Fruit fly (Drosophila melanogaster) whole organism, embryonic: ENCODE results near the gene CG14459.
A peak's percentile ranks its signal among the peaks of the same experiment; 100 is the strongest.

Source experiments
- ATbp ChIP-seq: fragments of 200-800 bp; sonication (Bioruptor generic); optimal IDR thresholded peaks from 2 replicates; lab custom pipeline; 2017; ENCODE audit warnings: missing biosample characterization, mild to moderate bottlenecking, missing genetic modification characterization, missing genetic modification reagents
- CG11093 ChIP-seq: fragments of 200-800 bp; sonication (Bioruptor generic); IDR thresholded peaks from 3 replicates; pipeline ENCODE4 v1.3.6; 2022; ENCODE audit warnings: missing biosample characterization, missing genetic modification characterization
- CG12104 ChIP-seq: fragments of 200-800 bp; sonication (Bioruptor generic); optimal IDR thresholded peaks from 3 replicates; lab custom pipeline; 2016; ENCODE audit warnings: missing biosample characterization, missing genetic modification characterization
- CG13424 ChIP-seq: fragments of 200-800 bp; sonication (Bioruptor generic); optimal IDR thresholded peaks from 2 replicates; lab custom pipeline; 2019; ENCODE audit warnings: missing biosample characterization, mild to moderate bottlenecking, missing genetic modification characterization, moderate library complexity
- CG14014 ChIP-seq: fragments of 200-800 bp; sonication (Bioruptor generic); IDR thresholded peaks from 2 replicates; pipeline ENCODE4 v1.3.6; 2022; ENCODE audit warnings: missing biosample characterization, missing genetic modification characterization
- CG15479 ChIP-seq: fragments of 200-800 bp; sonication (Bioruptor generic); optimal IDR thresholded peaks from 3 replicates; lab custom pipeline; 2019; ENCODE audit warnings: missing biosample characterization, mild to moderate bottlenecking, missing genetic modification characterization, moderate library complexity
- CG15601 ChIP-seq: fragments of 200-800 bp; sonication (Bioruptor generic); optimal IDR thresholded peaks from 3 replicates; lab custom pipeline; 2019; ENCODE audit warnings: missing biosample characterization, mild to moderate bottlenecking, missing genetic modification characterization, moderate library complexity
- CG18262 ChIP-seq: fragments of 200-800 bp; optimal IDR thresholded peaks from 3 replicates; lab custom pipeline; 2019; ENCODE audit warnings: missing biosample characterization, mild to moderate bottlenecking, missing genetic modification characterization, moderate library complexity
- CG18599 ChIP-seq: fragments of 200-800 bp; sonication (Bioruptor generic); optimal IDR thresholded peaks from 3 replicates; lab custom pipeline; 2017; ENCODE audit warnings: missing biosample characterization, missing genetic modification characterization, mild to moderate bottlenecking, moderate library complexity, missing genetic modification reagents
- CG2678 ChIP-seq: fragments of 200-800 bp; sonication (Bioruptor generic); optimal IDR thresholded peaks from 3 replicates; lab custom pipeline; 2019; ENCODE audit warnings: missing biosample characterization, mild to moderate bottlenecking, missing genetic modification characterization, moderate library complexity
- CG4854 ChIP-seq: fragments of 200-800 bp; sonication (Bioruptor generic); optimal IDR thresholded peaks from 2 replicates; lab custom pipeline; 2016; ENCODE audit warnings: missing biosample characterization, missing genetic modification characterization, inconsistent platforms
- CG6683 ChIP-seq: fragments of 200-800 bp; sonication (Bioruptor generic); optimal IDR thresholded peaks from 2 replicates; lab custom pipeline; 2017; ENCODE audit warnings: missing biosample characterization, mild to moderate bottlenecking, missing genetic modification characterization, missing genetic modification reagents
- CG9609 ChIP-seq: fragments of 200-800 bp; sonication (Bioruptor generic); optimal IDR thresholded peaks from 3 replicates; lab custom pipeline; 2016; ENCODE audit warnings: missing biosample characterization, missing genetic modification characterization
- CG9727 ChIP-seq: fragments of 200-800 bp; sonication (Bioruptor generic); optimal IDR thresholded peaks from 3 replicates; lab custom pipeline; 2017; ENCODE audit warnings: missing biosample characterization, mild to moderate bottlenecking, missing genetic modification characterization
- CrebB ChIP-seq: fragments of 200-800 bp; sonication (Bioruptor generic); optimal IDR thresholded peaks from 3 replicates; lab custom pipeline; 2018; ENCODE audit warnings: missing biosample characterization, mild to moderate bottlenecking, missing genetic modification characterization
- D ChIP-seq, 2 experiments: fragments of 200-800 bp in 1 of 2; fragments of >200 bp in 1 of 2; sonication (Bioruptor generic) in 1 of 2; optimal IDR thresholded peaks; 2 replicates in 1 of 2; 3 replicates in 1 of 2; lab custom pipeline; 2017; ENCODE audit warnings: mild to moderate bottlenecking in 1 of 2, missing biosample characterization in 1 of 2, missing genetic modification characterization in 1 of 2, missing genetic modification reagents in 1 of 2
- Ets65A ChIP-seq: fragments of 200-800 bp; sonication (Bioruptor generic); peaks from one replicate; lab custom pipeline; 2016; ENCODE audit warnings: missing biosample characterization, missing genetic modification characterization
- Ets97D ChIP-seq: fragments of 200-800 bp; sonication (Bioruptor generic); optimal IDR thresholded peaks from 3 replicates; lab custom pipeline; 2016; ENCODE audit warnings: missing biosample characterization, missing genetic modification characterization
- Fer1 ChIP-seq: fragments of 200-800 bp; sonication (Bioruptor generic); optimal IDR thresholded peaks from 2 replicates; lab custom pipeline; 2017; ENCODE audit warnings: missing biosample characterization, mild to moderate bottlenecking, missing genetic modification characterization
- HLH4C ChIP-seq: fragments of 200-800 bp; sonication (Bioruptor generic); IDR thresholded peaks from 3 replicates; pipeline ENCODE4 v1.3.6; 2022; ENCODE audit warnings: missing biosample characterization, missing genetic modification characterization; ENCODE audit not compliant: partially characterized antibody
- Hmr ChIP-seq: fragments of 200-800 bp; sonication (Bioruptor generic); optimal IDR thresholded peaks from 3 replicates; lab custom pipeline; 2017; ENCODE audit warnings: mild to moderate bottlenecking, missing biosample characterization, missing genetic modification reagents, missing genetic modification characterization
- Hr3 ChIP-seq: fragments of 200-800 bp; sonication (Bioruptor generic); optimal IDR thresholded peaks from 3 replicates; lab custom pipeline; 2016; ENCODE audit warnings: missing biosample characterization, missing genetic modification characterization
- Jarid2 ChIP-seq: fragments of 200-800 bp; sonication (Bioruptor generic); optimal IDR thresholded peaks from 3 replicates; lab custom pipeline; 2017; ENCODE audit warnings: mild to moderate bottlenecking, missing biosample characterization, missing genetic modification reagents, missing genetic modification characterization
- Oaz ChIP-seq: fragments of 200-800 bp; sonication (Bioruptor generic); IDR thresholded peaks from 2 replicates; pipeline ENCODE4 v1.3.6; 2022; ENCODE audit warnings: missing biosample characterization, missing genetic modification characterization
- Xbp1 ChIP-seq: fragments of 200-800 bp; sonication (Bioruptor generic); optimal IDR thresholded peaks from 3 replicates; lab custom pipeline; 2016; ENCODE audit warnings: missing biosample characterization, mild to moderate bottlenecking, missing genetic modification characterization
- bcd ChIP-seq: fragments of 200-800 bp; sonication (Bioruptor generic); optimal IDR thresholded peaks from 2 replicates; lab custom pipeline; 2017; ENCODE audit warnings: missing biosample characterization, mild to moderate bottlenecking, missing genetic modification characterization
- cad ChIP-seq: fragments of >200 bp; optimal IDR thresholded peaks from 2 replicates; lab custom pipeline; 2017; ENCODE audit warnings: missing biosample characterization, missing genetic modification characterization
- cato ChIP-seq: fragments of 200-800 bp; sonication (Bioruptor generic); optimal IDR thresholded peaks from 2 replicates; lab custom pipeline; 2016; ENCODE audit warnings: missing biosample characterization, missing genetic modification characterization, borderline replicate concordance
- cg ChIP-seq: fragments of 200-800 bp; sonication (Bioruptor generic); optimal IDR thresholded peaks from 3 replicates; lab custom pipeline; 2019; ENCODE audit warnings: missing biosample characterization, mild to moderate bottlenecking, missing genetic modification characterization, moderate library complexity
- danr ChIP-seq: fragments of 200-800 bp; sonication (Bioruptor generic); IDR thresholded peaks from 2 replicates; pipeline ENCODE4 v1.3.6; 2022; ENCODE audit warnings: missing biosample characterization, missing genetic modification characterization
- dm ChIP-seq: fragments of 200-800 bp; sonication (Bioruptor generic); optimal IDR thresholded peaks from 3 replicates; lab custom pipeline; 2016; ENCODE audit warnings: missing biosample characterization, missing genetic modification characterization
- en ChIP-seq: fragments of 200-800 bp; sonication (Bioruptor generic); optimal IDR thresholded peaks from 2 replicates; lab custom pipeline; 2016; ENCODE audit warnings: missing biosample characterization, missing genetic modification characterization
- eve ChIP-seq, 2 experiments: fragments of >200 bp; optimal IDR thresholded peaks; 2 replicates each; lab custom pipeline; 2017; ENCODE audit warnings: missing biosample characterization in 2 of 2, missing genetic modification characterization in 2 of 2
- ftz-f1 ChIP-seq: fragments of 200-800 bp; sonication (Bioruptor generic); optimal IDR thresholded peaks from 2 replicates; lab custom pipeline; 2016; ENCODE audit warnings: missing biosample characterization, missing genetic modification characterization
- gfzf ChIP-seq: fragments of 200-800 bp; sonication (Bioruptor generic); optimal IDR thresholded peaks from 2 replicates; lab custom pipeline; 2016; ENCODE audit warnings: missing biosample characterization, mild to moderate bottlenecking, missing genetic modification characterization, moderate library complexity
- grn ChIP-seq: fragments of 200-800 bp; sonication (Bioruptor generic); optimal IDR thresholded peaks from 3 replicates; lab custom pipeline; 2017; ENCODE audit warnings: missing biosample characterization, missing genetic modification characterization
- hth ChIP-seq: fragments of >200 bp; optimal IDR thresholded peaks from 2 replicates; lab custom pipeline; 2017; ENCODE audit warnings: inconsistent platforms
- kni ChIP-seq: fragments of 200-800 bp; sonication (Bioruptor generic); optimal IDR thresholded peaks from 3 replicates; lab custom pipeline; 2017; ENCODE audit warnings: mild to moderate bottlenecking, missing biosample characterization, missing genetic modification reagents, missing genetic modification characterization
- lab ChIP-seq: fragments of 200-800 bp; sonication (Bioruptor generic); optimal IDR thresholded peaks from 3 replicates; lab custom pipeline; 2017; ENCODE audit warnings: missing biosample characterization, missing genetic modification characterization, mild to moderate bottlenecking, moderate library complexity, missing genetic modification reagents
- lilli ChIP-seq: fragments of 200-800 bp; sonication (Bioruptor generic); optimal IDR thresholded peaks from 3 replicates; lab custom pipeline; 2016; ENCODE audit warnings: missing biosample characterization, missing genetic modification characterization
- nom ChIP-seq: fragments of 200-800 bp; sonication (Bioruptor generic); optimal IDR thresholded peaks from 2 replicates; lab custom pipeline; 2017; ENCODE audit warnings: missing biosample characterization, missing genetic modification characterization, mild to moderate bottlenecking, moderate library complexity, missing genetic modification reagents
- ranshi ChIP-seq: fragments of 200-800 bp; sonication (Bioruptor generic); IDR thresholded peaks from 2 replicates; pipeline ENCODE4 v1.3.6; 2022; ENCODE audit warnings: missing biosample characterization, missing genetic modification characterization
- repo ChIP-seq: fragments of 200-800 bp; sonication (Bioruptor generic); optimal IDR thresholded peaks from 2 replicates; lab custom pipeline; 2016; ENCODE audit warnings: missing biosample characterization, missing genetic modification characterization
- shn ChIP-seq: fragments of 200-800 bp; sonication (Bioruptor generic); optimal IDR thresholded peaks from 3 replicates; lab custom pipeline; 2016; ENCODE audit warnings: missing biosample characterization, missing genetic modification characterization
- stwl ChIP-seq: fragments of 200-800 bp; sonication (Bioruptor generic); optimal IDR thresholded peaks from 3 replicates; lab custom pipeline; 2018; ENCODE audit warnings: missing biosample characterization, mild to moderate bottlenecking, missing genetic modification characterization, moderate library complexity
- sug ChIP-seq: fragments of 200-800 bp; optimal IDR thresholded peaks from 2 replicates; lab custom pipeline; 2019; ENCODE audit warnings: missing biosample characterization, mild to moderate bottlenecking, missing genetic modification characterization, moderate library complexity
- tll ChIP-seq, 2 experiments: fragments of 200-800 bp in 1 of 2; fragments of >200 bp in 1 of 2; sonication (Bioruptor generic) in 1 of 2; optimal IDR thresholded peaks; 2 replicates each; lab custom pipeline; 2017 to 2019; ENCODE audit warnings: missing biosample characterization in 2 of 2, missing genetic modification characterization in 2 of 2, mild to moderate bottlenecking in 1 of 2, moderate library complexity in 1 of 2
- ttk ChIP-seq: fragments of 200-800 bp; sonication (Bioruptor generic); IDR thresholded peaks from 2 replicates; pipeline ENCODE4 v2.1.2; 2022; ENCODE audit warnings: missing biosample characterization, missing genetic modification characterization
- zen2 ChIP-seq: fragments of 200-800 bp; sonication (Bioruptor generic); IDR thresholded peaks from 3 replicates; pipeline ENCODE4 v1.3.6; 2022; ENCODE audit warnings: missing biosample characterization, missing genetic modification characterization; ENCODE audit not compliant: partially characterized antibody

Gene CG14459

DNA sequence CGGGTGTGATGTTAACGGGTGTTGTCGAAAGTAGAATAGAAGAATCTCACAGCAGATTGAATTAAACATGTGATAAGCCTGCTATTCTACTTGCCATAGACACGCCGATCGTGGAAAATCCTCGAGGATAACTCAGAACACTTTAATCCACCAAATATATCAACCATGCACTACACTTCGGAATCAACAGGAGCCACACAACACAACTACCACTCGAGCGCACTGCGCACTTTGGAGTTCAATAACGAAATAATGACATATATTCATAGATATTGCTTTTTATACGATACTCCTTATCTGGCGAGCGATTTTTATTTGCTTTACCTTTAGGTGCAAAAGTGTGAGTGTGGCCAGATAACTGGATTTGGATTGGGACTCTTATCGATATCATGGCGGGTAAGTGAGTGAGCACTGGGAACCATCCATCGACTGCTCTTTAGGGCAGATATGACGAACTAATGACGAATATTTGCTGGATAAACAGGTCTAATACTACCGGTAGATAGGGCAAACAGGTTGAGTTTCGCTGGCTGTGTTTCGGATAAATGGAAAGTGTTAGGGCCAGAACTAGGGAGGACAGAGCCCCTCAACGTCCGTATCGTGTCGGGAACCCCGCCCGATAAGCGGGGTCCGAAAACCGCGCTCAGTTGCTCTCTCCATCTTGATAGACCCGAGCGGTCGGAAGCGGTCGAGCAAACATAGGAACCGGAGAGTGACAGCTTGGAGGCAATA lies 31.7 kb upstream of the CG14459 start, which contains the start of gene Jhbp6:
Jhbp6 (plus strand) TSS at position 682 of the 732 bp plus-strand sequence.
- peak; percentile 11 for TF ChIP-seq kni
- no peak for TF ChIP-seq Jarid2 (GFP tag; lab: Kevin White, UChicago)
- no peak for TF ChIP-seq nom
- no peak for TF ChIP-seq Ets65A (GFP tag; lab: Kevin White, UChicago)
- TF ChIP-seq CG18599 (GFP tag; lab: Kevin White, UChicago), result peak; percentile 10
- no peak for TF ChIP-seq CG9727 (GFP tag; lab: Kevin White, UChicago)
- TF ChIP-seq cato (GFP tag; lab: Kevin White, UChicago), result no peak
- TF ChIP-seq ttk (GFP tag; lab: Robert Waterston, UW), result no peak
- TF ChIP-seq CG11093 (GFP tag; lab: Robert Waterston, UW), result no peak
- TF ChIP-seq ftz-f1 (GFP tag; lab: Kevin White, UChicago), result no peak
- no peak for TF ChIP-seq CrebB
- no peak for TF ChIP-seq CG6683
- no peak for TF ChIP-seq CG2678 (tag; lab: Kevin White, UChicago)
- no peak for TF ChIP-seq HLH4C (GFP tag; lab: Robert Waterston, UW)
- peak; percentile 32 for TF ChIP-seq grn (GFP tag; lab: Kevin White, UChicago)
- no peak for TF ChIP-seq lab (GFP tag; lab: Kevin White, UChicago)
- peak; percentile 7 for TF ChIP-seq sug (tag; lab: Kevin White, UChicago)
- no peak for TF ChIP-seq CG15601 (tag; lab: Kevin White, UChicago)
- TF ChIP-seq hth (lab: Kevin White, UChicago), result no peak
- TF ChIP-seq CG14014, result no peak
- no peak for TF ChIP-seq CG13424 (tag; lab: Kevin White, UChicago)
- TF ChIP-seq stwl (tag; lab: Kevin White, UChicago), result peak; percentile 36
- no peak for TF ChIP-seq Fer1 (GFP tag; lab: Kevin White, UChicago)
- TF ChIP-seq ATbp (GFP tag; lab: Kevin White, UChicago), result no peak
- TF ChIP-seq repo (GFP tag; lab: Kevin White, UChicago), result no peak
- peak; percentile 10 for TF ChIP-seq cg (GFP tag; lab: Kevin White, UChicago)
- TF ChIP-seq dm (GFP tag; lab: Kevin White, UChicago), result no peak
- TF ChIP-seq Ets97D (GFP tag; lab: Kevin White, UChicago), result no peak
- peak; percentile 54 for TF ChIP-seq CG15479 (GFP tag; lab: Kevin White, UChicago)
- no peak for TF ChIP-seq en (GFP tag; lab: Kevin White, UChicago)
- peak; percentile 23 for TF ChIP-seq gfzf (GFP tag; lab: Kevin White, UChicago)
- TF ChIP-seq D (optimal IDR thresholded peaks at IDR 0.05; lab: Kevin White, UChicago), result no peak
- TF ChIP-seq D (GFP tag; optimal IDR thresholded peaks at IDR 0.05; lab: Kevin White, UChicago), result no peak
- no peak for TF ChIP-seq zen2 (GFP tag; lab: Robert Waterston, UW)
- no peak for TF ChIP-seq bcd (GFP tag; lab: Kevin White, UChicago)
- no peak for TF ChIP-seq CG9609 (GFP tag; lab: Kevin White, UChicago)
- TF ChIP-seq CG4854 (GFP tag; lab: Kevin White, UChicago), result no peak
- TF ChIP-seq ranshi (GFP tag; lab: Robert Waterston, UW), result no peak
- no peak for TF ChIP-seq CG12104 (GFP tag; lab: Kevin White, UChicago)
- no peak for TF ChIP-seq Oaz (GFP tag; lab: Robert Waterston, UW)
- no peak for TF ChIP-seq Xbp1
- TF ChIP-seq CG18262 (tag; lab: Kevin White, UChicago), result no peak
- TF ChIP-seq danr, result no peak
- peak; percentile 75 for TF ChIP-seq lilli (GFP tag; lab: Kevin White, UChicago)
- no peak for TF ChIP-seq shn
- TF ChIP-seq cad, result no peak
- peak; percentile 21 for TF ChIP-seq Hmr (GFP tag; lab: Kevin White, UChicago)
- no peak for TF ChIP-seq Hr3 (GFP tag; lab: Kevin White, UChicago)
- peak in 1 of 2 experiments; percentile 56 for TF ChIP-seq eve (GFP tag; optimal IDR thresholded peaks at IDR 0.05; lab: Kevin White, UChicago)
- TF ChIP-seq tll (GFP tag; optimal IDR thresholded peaks at IDR 0.05; lab: Kevin White, UChicago), result no peak
